In the genomic region with DNA sequence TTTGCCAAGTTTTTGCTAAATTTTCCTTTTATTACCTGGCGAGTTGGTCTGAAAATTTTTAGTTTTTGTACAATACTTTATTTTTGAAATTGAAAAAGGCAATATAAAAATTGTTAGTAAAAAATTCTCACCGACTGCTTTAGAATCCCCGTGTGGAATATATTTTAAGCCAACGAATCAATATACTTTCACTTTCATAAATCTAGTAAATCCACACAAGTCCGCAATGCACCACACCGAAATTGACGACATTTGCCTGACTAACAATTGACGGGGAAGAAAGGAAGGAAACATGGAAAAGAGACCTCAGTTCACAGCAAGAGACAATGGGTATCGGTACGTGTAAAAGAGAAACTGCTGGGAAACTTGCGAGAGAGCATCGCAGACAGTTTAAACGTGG, we compare ENCODE assay signal across 3 worm cellular contexts.
A peak's percentile ranks its signal among the peaks of the same experiment; 100 is the strongest.
TF ChIP-seq lines count a peak whose summit lies in the region.

No protein-coding gene starts in this region.

TF ChIP-seq in whole organism, L1 larva, 84 proteins besides CTCF, POLR2A, EP300 and RAD21:
- TF ChIP-seq blmp-1 (tag; optimal IDR thresholded peaks at IDR 0.05; lab: Kevin White, UChicago) (peak; percentile 94), sptf-1 (tag; optimal IDR thresholded peaks at IDR 0.05; lab: Kevin White, UChicago) (no peak), F16B12.6 (tag; optimal IDR thresholded peaks at IDR 0.05; lab: Kevin White, UChicago) (peak; percentile 53), snu-23 (GFP tag; optimal IDR thresholded peaks at IDR 0.05; lab: Kevin White, UChicago) (peak; percentile 8), C34B4.2 (tag; optimal IDR thresholded peaks at IDR 0.05; lab: Kevin White, UChicago) (no peak), rnt-1 (tag; optimal IDR thresholded peaks at IDR 0.05; lab: Kevin White, UChicago) (peak; percentile 30)

TF ChIP-seq in whole organism, L2 larva, 48 proteins besides CTCF, POLR2A, EP300 and RAD21:
- TF ChIP-seq ztf-1 (GFP tag; conservative IDR thresholded peaks at IDR 0.05; lab: Robert Waterston, UW) (no peak), nhr-129 (tag; optimal IDR thresholded peaks at IDR 0.05; lab: Kevin White, UChicago) (peak; percentile 45), peb-1 (tag; optimal IDR thresholded peaks at IDR 0.05; lab: Kevin White, UChicago) (no peak)

TF ChIP-seq in whole organism, mixed stage, embryonic, 35 proteins besides CTCF, POLR2A, EP300 and RAD21:
- TF ChIP-seq lin-13 (tag; optimal IDR thresholded peaks at IDR 0.05; lab: Kevin White, UChicago) (no peak), ceh-43 (GFP tag; optimal IDR thresholded peaks at IDR 0.05; lab: Kevin White, UChicago) (no peak), blmp-1 (tag; optimal IDR thresholded peaks at IDR 0.05; lab: Kevin White, UChicago) (peak; percentile 53), flh-1 (GFP tag; optimal IDR thresholded peaks at IDR 0.05; lab: Kevin White, UChicago) (no peak), zip-8 (tag; optimal IDR thresholded peaks at IDR 0.05; lab: Kevin White, UChicago) (no peak)
TF ChIP-seq in whole organism, mixed stage, embryonic: peak in this region for 1.
